Fruit fly (Drosophila melanogaster): ENCODE data around the gene Jhbp12.

DNA sequence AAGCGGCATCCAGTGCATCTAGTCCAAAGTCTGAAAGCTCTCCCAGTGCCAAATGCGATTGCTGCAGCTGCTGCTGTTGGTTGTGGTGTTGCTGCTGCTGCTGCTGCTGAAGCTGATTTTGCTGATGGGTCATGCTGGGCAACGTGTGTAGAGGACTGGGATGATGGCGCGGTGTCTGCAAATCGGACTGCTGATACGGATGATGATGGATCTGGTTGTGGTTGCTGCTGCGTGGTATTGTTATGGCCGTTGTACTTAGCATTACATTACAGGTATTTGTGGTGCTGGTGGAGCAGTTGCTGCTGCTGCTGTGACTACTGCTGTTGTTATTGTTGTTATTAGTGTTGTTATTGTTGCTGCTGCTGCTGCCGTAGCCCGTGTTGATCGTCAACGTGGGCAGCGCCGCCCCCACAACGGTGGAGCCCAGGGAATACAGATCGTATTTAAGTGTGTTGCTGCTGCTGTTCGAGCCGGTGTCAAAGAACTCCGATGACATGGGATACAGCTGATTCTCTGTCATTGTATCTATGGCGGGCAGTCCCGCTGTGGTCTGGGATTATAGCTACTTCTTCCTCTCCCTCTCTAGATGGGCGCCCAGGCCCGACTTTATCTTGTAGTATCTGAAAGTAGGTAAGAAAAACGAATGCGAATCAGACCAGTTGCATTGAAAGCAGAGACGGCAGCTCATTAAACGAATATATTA is 37.9 kb downstream of the Jhbp12 start:
- TF ChIP-seq dsx (GFP tag; optimal IDR thresholded peaks at IDR 0.05; ENCODE audit: poor library complexity, severe bottlenecking) (peak; percentile 3), ss (GFP tag; optimal IDR thresholded peaks at IDR 0.05) (no peak), net (GFP tag; optimal IDR thresholded peaks at IDR 0.05) (no peak), Eip78C (GFP tag) (peak; percentile 8), eg (GFP tag; IDR thresholded peaks at IDR 0.05) (no peak), spab (GFP tag; optimal IDR thresholded peaks at IDR 0.05) (no peak), Ets96B (tag; optimal IDR thresholded peaks at IDR 0.05) (no peak), Blimp-1 (GFP tag; optimal IDR thresholded peaks at IDR 0.05) (no peak), Sox15 (GFP tag; optimal IDR thresholded peaks at IDR 0.05) (no peak), dac (GFP tag; optimal IDR thresholded peaks at IDR 0.05) (no peak), CG6854 (GFP tag; optimal IDR thresholded peaks at IDR 0.05) (no peak)
